Worm (Caenorhabditis elegans) whole organism, L4 larva: ENCODE data around the gene ugt-66.

Source experiments
- D1046.2 ChIP-seq: fragments of 200-800 bp; sonication (Bioruptor generic); IDR thresholded peaks from 2 replicates; pipeline ENCODE4 v1.3.6; 2022; ENCODE audit warnings: missing genetic modification characterization, missing compliant biosample characterization
- dmd-9 ChIP-seq: fragments of 200-800 bp; sonication (Bioruptor generic); IDR thresholded peaks from 2 replicates; pipeline ENCODE4 v1.3.6; 2022; ENCODE audit warnings: missing genetic modification reagents, missing genetic modification characterization, missing compliant biosample characterization
- dpl-1 ChIP-seq: fragments of 150-350 bp; optimal IDR thresholded peaks from 2 replicates; lab custom pipeline; 2014; ENCODE audit warnings: missing biosample characterization, missing genetic modification reagents, missing genetic modification characterization
- hlh-30 ChIP-seq: sonication (generic microtip); optimal IDR thresholded peaks from 2 replicates; lab custom pipeline; 2017; ENCODE audit warnings: antibody characterized with exemption, mild to moderate bottlenecking, missing genetic modification characterization, missing compliant biosample characterization; ENCODE audit not compliant: insufficient read depth
- lsy-2 ChIP-seq, 2 experiments: fragments of 150-350 bp in 1 of 2; sonication (generic microtip) in 1 of 2; optimal IDR thresholded peaks; 2 replicates each; lab custom pipeline; 2014 to 2017; ENCODE audit warnings: missing biosample characterization in 2 of 2, missing genetic modification characterization in 2 of 2
- mdl-1 ChIP-seq, 2 experiments: fragments of 150-350 bp in 1 of 2; sonication (generic microtip) in 1 of 2; optimal IDR thresholded peaks; 2 replicates each; lab custom pipeline; 2014 to 2017; ENCODE audit warnings: missing biosample characterization in 2 of 2, missing genetic modification characterization in 2 of 2
- nhr-76 ChIP-seq: fragments of 150-350 bp; optimal IDR thresholded peaks from 2 replicates; lab custom pipeline; 2014; ENCODE audit warnings: missing biosample characterization, missing genetic modification characterization
- snpc-4 ChIP-seq: fragments of 150-350 bp; optimal IDR thresholded peaks from 2 replicates; lab custom pipeline; 2014; ENCODE audit warnings: missing biosample characterization, missing genetic modification characterization
- zag-1 ChIP-seq: fragments of 150-350 bp; optimal IDR thresholded peaks from 2 replicates; lab custom pipeline; 2014; ENCODE audit warnings: missing biosample characterization, missing genetic modification characterization
- zfp-2 ChIP-seq: sonication (generic microtip); optimal IDR thresholded peaks from 2 replicates; lab custom pipeline; 2016; ENCODE audit warnings: mild to moderate bottlenecking, missing genetic modification characterization, missing compliant biosample characterization

DNA sequence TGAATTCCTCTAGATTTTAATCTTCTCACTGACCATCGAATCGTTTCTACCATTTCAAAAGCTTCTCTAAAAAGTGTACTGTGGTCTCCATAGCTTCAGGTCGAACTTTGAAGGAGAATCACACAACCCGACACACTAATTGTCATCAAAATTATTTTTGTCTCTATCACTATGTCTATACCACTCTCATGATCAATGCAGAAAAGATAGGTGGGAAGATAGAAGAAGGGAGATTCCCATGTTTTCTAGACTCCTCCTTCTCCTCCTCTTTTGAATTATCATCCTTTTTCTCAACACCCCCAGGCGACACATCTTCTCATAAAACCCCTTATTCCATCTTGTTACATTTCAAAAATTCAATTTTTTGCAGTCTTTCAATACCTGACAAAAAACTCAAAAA is 48.5 kb downstream of the ugt-66 start, which contains the start of gene Y42G9A.3:
- no peak for TF ChIP-seq zfp-2 (tag; lab: Kevin White, UChicago)
- no peak for TF ChIP-seq lsy-2 (tag; optimal IDR thresholded peaks at IDR 0.05; lab: Kevin White, UChicago)
- no peak for TF ChIP-seq dmd-9 (GFP tag; lab: Robert Waterston, UW)
- no peak for TF ChIP-seq dpl-1
- no peak for TF ChIP-seq D1046.2 (GFP tag; lab: Robert Waterston, UW)
- no peak for TF ChIP-seq zag-1 (tag; lab: Kevin White, UChicago)
- TF ChIP-seq hlh-30 = peak; percentile 38
- no peak for TF ChIP-seq snpc-4 (tag; lab: Kevin White, UChicago)
- TF ChIP-seq nhr-76 (tag; lab: Kevin White, UChicago) = no peak
- TF ChIP-seq mdl-1 (tag; optimal IDR thresholded peaks at IDR 0.05; lab: Kevin White, UChicago) = no peak
